Fruit fly (Drosophila melanogaster) Kc167 (cell line): ENCODE results near the gene Galphaf.

Source experiments
- Sin3A ChIP-seq: fragments of >200 bp; optimal IDR thresholded peaks from 2 replicates; lab custom pipeline; 2018; ENCODE audit warnings: missing external identifiers
- h ChIP-seq: fragments of >200 bp; optimal IDR thresholded peaks from 3 replicates; lab custom pipeline; 2018; ENCODE audit warnings: missing external identifiers
- psq ChIP-seq: fragments of >200 bp; optimal IDR thresholded peaks from 2 replicates; lab custom pipeline; 2017; ENCODE audit warnings: missing external identifiers
- ttk ChIP-seq: sonication (Bioruptor generic); optimal IDR thresholded peaks from 2 replicates; lab custom pipeline; 2017; ENCODE audit warnings: missing external identifiers

DNA sequence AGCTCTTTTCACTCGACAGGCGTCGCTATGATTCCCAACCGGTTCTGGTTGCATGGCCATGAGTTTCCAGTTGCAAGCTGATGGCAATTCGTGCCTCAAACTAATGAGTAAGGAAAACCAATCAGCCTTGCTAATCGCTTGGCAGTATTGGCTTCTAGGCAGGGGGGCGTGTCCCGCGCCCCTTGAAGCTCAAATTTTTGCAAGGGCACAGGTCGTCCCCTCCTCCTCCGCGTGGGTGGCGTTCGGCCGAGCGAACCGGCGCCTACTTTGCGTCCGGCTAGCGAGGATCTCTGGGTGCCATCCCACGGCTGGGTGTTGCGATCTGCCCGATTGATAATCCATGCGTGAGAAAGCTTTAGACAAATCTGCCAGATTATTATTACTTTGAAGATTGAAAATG is 14.1 kb downstream of the Galphaf start:
- TF ChIP-seq h (lab: Kevin White, UChicago) (no peak), Sin3A (lab: Kevin White, UChicago) (no peak), ttk (lab: Kevin White, UChicago) (no peak), psq (lab: Kevin White, UChicago) (no peak)
